Worm (Caenorhabditis elegans): ENCODE measurements around the gene F53F4.12.

- no peak for TF ChIP-seq rnt-1 (tag; optimal IDR thresholded peaks at IDR 0.05)
- TF ChIP-seq lin-39 (tag; optimal IDR thresholded peaks at IDR 0.05), result no peak
- TF ChIP-seq pag-3 (tag; optimal IDR thresholded peaks at IDR 0.05; ENCODE audit: borderline replicate concordance, insufficient read depth), result no peak
- no peak for TF ChIP-seq elt-3 (tag; optimal IDR thresholded peaks at IDR 0.05)
- TF ChIP-seq nhr-90 (tag; optimal IDR thresholded peaks at IDR 0.05; ENCODE audit: poor library complexity), result no peak
- no peak for TF ChIP-seq dpl-1 (GFP tag; optimal IDR thresholded peaks at IDR 0.05)
- TF ChIP-seq mef-2 (tag; optimal IDR thresholded peaks at IDR 0.05), result no peak
- no peak for TF ChIP-seq ama-1 (optimal IDR thresholded peaks at IDR 0.05)
These were observed 25.0 kb upstream of the F53F4.12 start, which contains the start of gene rdy-2 for ce11 chrV:13600882-13601281.

Data from whole organism, L1 larva.